Worm (Caenorhabditis elegans) whole organism, L4 larva: Measurements from ENCODE around the gene F43C11.7.

ENCODE experiments used
- F49E8.2 ChIP-seq: sonication (generic microtip); optimal IDR thresholded peaks from 2 replicates; lab custom pipeline; 2016; ENCODE audit warnings: missing compliant biosample characterization, mild to moderate bottlenecking, missing genetic modification characterization, borderline replicate concordance
- R02D3.7 ChIP-seq: fragments of 150-350 bp; sonication (generic microtip); optimal IDR thresholded peaks from 3 replicates; lab custom pipeline; 2014; ENCODE audit warnings: missing biosample characterization, missing genetic modification characterization
- T26A8.4 ChIP-seq: fragments of 200-800 bp; sonication (Bioruptor generic); IDR thresholded peaks from 2 replicates; pipeline ENCODE4 v1.3.6; 2022; ENCODE audit warnings: missing genetic modification characterization, missing compliant biosample characterization
- Y105C5A.15 ChIP-seq: fragments of 200-800 bp; sonication (Bioruptor generic); IDR thresholded peaks from 2 replicates; pipeline ENCODE4 v1.3.6; 2022; ENCODE audit warnings: missing genetic modification characterization, missing compliant biosample characterization
- Y48G9A.11 ChIP-seq: fragments of 200-800 bp; sonication (Bioruptor generic); IDR thresholded peaks from 2 replicates; pipeline ENCODE4 v1.3.6; 2022; ENCODE audit warnings: missing genetic modification reagents, missing genetic modification characterization, missing compliant biosample characterization
- Y75B8A.6 ChIP-seq: fragments of 200-800 bp; sonication (Bioruptor generic); IDR thresholded peaks from 2 replicates; pipeline ENCODE4 v1.3.6; 2022; ENCODE audit warnings: missing genetic modification reagents, missing genetic modification characterization, missing compliant biosample characterization
- ZK337.2 ChIP-seq: fragments of 200-800 bp; sonication (Bioruptor generic); IDR thresholded peaks from 2 replicates; pipeline ENCODE4 v1.3.6; 2022; ENCODE audit warnings: missing genetic modification reagents, missing genetic modification characterization, missing compliant biosample characterization
- aha-1 ChIP-seq: fragments of 150-350 bp; peaks from one replicate; lab custom pipeline; 2014; ENCODE audit warnings: missing biosample characterization, missing genetic modification characterization
- aly-2 ChIP-seq: sonication (generic microtip); optimal IDR thresholded peaks from 2 replicates; lab custom pipeline; 2018; ENCODE audit warnings: missing biosample characterization, missing genetic modification characterization
- ama-1 ChIP-seq: fragments of 150-350 bp; optimal IDR thresholded peaks from 2 replicates; lab custom pipeline; 2014; ENCODE audit warnings: inconsistent platforms, mixed read lengths
- ceh-62 ChIP-seq: sonication (generic microtip); optimal IDR thresholded peaks from 2 replicates; lab custom pipeline; 2017; ENCODE audit warnings: missing biosample characterization, missing genetic modification characterization
- cey-2 ChIP-seq: sonication (generic microtip); optimal IDR thresholded peaks from 3 replicates; lab custom pipeline; 2017; ENCODE audit warnings: missing genetic modification characterization, mild to moderate bottlenecking, missing compliant biosample characterization, antibody characterized with exemption, borderline replicate concordance; ENCODE audit not compliant: insufficient read depth
- daf-12 ChIP-seq: fragments of 150-350 bp; optimal IDR thresholded peaks from 2 replicates; lab custom pipeline; 2014; ENCODE audit warnings: missing biosample characterization, missing genetic modification reagents, missing genetic modification characterization
- daf-16 ChIP-seq, 3 experiments: sonication (generic microtip); optimal IDR thresholded peaks; 2 replicates each; lab custom pipeline; 2016 to 2017; ENCODE audit warnings: missing genetic modification characterization in 3 of 3, missing genetic modification reagents in 3 of 3, mild to moderate bottlenecking in 2 of 3, missing compliant biosample characterization in 2 of 3, missing biosample characterization in 1 of 3, moderate library complexity in 1 of 3
- dmd-6 ChIP-seq: fragments of 200-800 bp; sonication (Bioruptor generic); IDR thresholded peaks from 2 replicates; pipeline ENCODE4 v1.3.6; 2022; ENCODE audit warnings: missing genetic modification reagents, missing genetic modification characterization, missing compliant biosample characterization
- dmd-9 ChIP-seq: fragments of 200-800 bp; sonication (Bioruptor generic); IDR thresholded peaks from 2 replicates; pipeline ENCODE4 v1.3.6; 2022; ENCODE audit warnings: missing genetic modification reagents, missing genetic modification characterization, missing compliant biosample characterization
- dpl-1 ChIP-seq: fragments of 150-350 bp; optimal IDR thresholded peaks from 2 replicates; lab custom pipeline; 2014; ENCODE audit warnings: missing biosample characterization, missing genetic modification reagents, missing genetic modification characterization
- duxl-1 ChIP-seq: sonication (generic microtip); optimal IDR thresholded peaks from 2 replicates; lab custom pipeline; 2016; ENCODE audit warnings: mild to moderate bottlenecking, missing genetic modification characterization, moderate library complexity, missing compliant biosample characterization; ENCODE audit not compliant: poor library complexity
- egl-27 ChIP-seq: sonication (generic microtip); optimal IDR thresholded peaks from 3 replicates; lab custom pipeline; 2017; ENCODE audit warnings: missing biosample characterization, missing genetic modification reagents, missing genetic modification characterization
- egl-43 ChIP-seq: fragments of 200-800 bp; sonication (Bioruptor generic); IDR thresholded peaks from 2 replicates; pipeline ENCODE4 v1.3.6; 2022; ENCODE audit warnings: missing genetic modification reagents, missing genetic modification characterization, missing compliant biosample characterization
- gei-8 ChIP-seq: fragments of 200-800 bp; sonication (Bioruptor generic); optimal IDR thresholded peaks from 2 replicates; lab custom pipeline; 2018; ENCODE audit warnings: mild to moderate bottlenecking, missing genetic modification characterization, missing compliant biosample characterization
- lin-15B ChIP-seq: fragments of 150-350 bp; sonication (generic microtip); optimal IDR thresholded peaks from 3 replicates; lab custom pipeline; 2014; ENCODE audit warnings: missing biosample characterization, missing genetic modification characterization
- lin-38 ChIP-seq: fragments of 200-800 bp; sonication (Bioruptor generic); IDR thresholded peaks from 2 replicates; pipeline ENCODE4 v1.3.6; 2022; ENCODE audit warnings: missing genetic modification reagents, missing genetic modification characterization, missing compliant biosample characterization
- lin-39 ChIP-seq: fragments of 150-350 bp; optimal IDR thresholded peaks from 2 replicates; lab custom pipeline; 2014; ENCODE audit warnings: missing biosample characterization, missing genetic modification reagents, missing genetic modification characterization
- madf-5 ChIP-seq, 2 experiments: fragments of 200-800 bp; sonication (Bioruptor generic); IDR thresholded peaks; 2 replicates each; pipeline ENCODE4 v1.3.6; 2022; ENCODE audit warnings: missing compliant biosample characterization in 2 of 2, missing genetic modification characterization in 2 of 2
- mep-1 ChIP-seq: fragments of 150-350 bp; sonication (generic microtip); optimal IDR thresholded peaks from 3 replicates; lab custom pipeline; 2014; ENCODE audit warnings: missing biosample characterization, missing genetic modification characterization
- nhr-102 ChIP-seq: sonication (generic microtip); optimal IDR thresholded peaks from 2 replicates; lab custom pipeline; 2016; ENCODE audit warnings: mild to moderate bottlenecking, missing genetic modification characterization, moderate library complexity, missing compliant biosample characterization
- nhr-28 ChIP-seq: fragments of 150-350 bp; optimal IDR thresholded peaks from 2 replicates; lab custom pipeline; 2014; ENCODE audit warnings: missing biosample characterization, missing genetic modification characterization
- nhr-42 ChIP-seq: fragments of 200-800 bp; sonication (Bioruptor generic); IDR thresholded peaks from 2 replicates; pipeline ENCODE4 v1.3.6; 2022; ENCODE audit warnings: missing genetic modification characterization, missing compliant biosample characterization
- nhr-6 ChIP-seq: fragments of 150-350 bp; optimal IDR thresholded peaks from 2 replicates; lab custom pipeline; 2014; ENCODE audit warnings: missing biosample characterization, missing genetic modification characterization
- pha-4 ChIP-seq, 2 experiments: fragments of 150-350 bp in 1 of 2; fragments of 200-800 bp in 1 of 2; sonication (Bioruptor generic) in 1 of 2; IDR thresholded peaks in 1 of 2; optimal IDR thresholded peaks in 1 of 2; 2 replicates each; pipeline versions ENCODE4 v1.3.6 to Lab custom; 2014 to 2022; ENCODE audit warnings: missing genetic modification characterization in 2 of 2, missing genetic modification reagents in 2 of 2, missing biosample characterization in 1 of 2, missing compliant biosample characterization in 1 of 2
- pqm-1 ChIP-seq: sonication (generic microtip); optimal IDR thresholded peaks from 2 replicates; lab custom pipeline; 2017; ENCODE audit warnings: missing biosample characterization, missing genetic modification characterization
- sdz-12 ChIP-seq: fragments of 200-800 bp; sonication (Bioruptor generic); optimal IDR thresholded peaks from 2 replicates; lab custom pipeline; 2018; ENCODE audit warnings: mild to moderate bottlenecking, missing genetic modification characterization, missing compliant biosample characterization
- unc-130 ChIP-seq: sonication (generic microtip); optimal IDR thresholded peaks from 2 replicates; lab custom pipeline; 2016; ENCODE audit warnings: missing genetic modification reagents, missing genetic modification characterization, missing compliant biosample characterization
- unc-62 ChIP-seq, 3 experiments: fragments of 150-350 bp in 1 of 3; sonication (generic microtip); optimal IDR thresholded peaks in 2 of 3; peaks in 1 of 3; 1 replicate in 1 of 3; 2 replicates in 2 of 3; lab custom pipeline; 2014 to 2017; ENCODE audit warnings: missing biosample characterization in 3 of 3, missing genetic modification characterization in 3 of 3, missing genetic modification reagents in 3 of 3, missing genotype in 1 of 3
- zag-1 ChIP-seq: fragments of 150-350 bp; optimal IDR thresholded peaks from 2 replicates; lab custom pipeline; 2014; ENCODE audit warnings: missing biosample characterization, missing genetic modification characterization

The F43C11.7 gene

ce11 chrII:2292549-2292948, 43.1 kb upstream of the F43C11.7 start:
- TF ChIP-seq aly-2 (no peak), unc-62 (GFP tag; optimal IDR thresholded peaks at IDR 0.05 in 1 of 2; lab: Kevin White, UChicago) (peak in 1 of 2 experiments; percentile 6), unc-62 (tag; optimal IDR thresholded peaks at IDR 0.05; lab: Kevin White, UChicago) (no peak), Y105C5A.15 (GFP tag; lab: Robert Waterston, UW) (no peak), pqm-1 (tag; lab: Kevin White, UChicago) (peak; percentile 73)

DNA sequence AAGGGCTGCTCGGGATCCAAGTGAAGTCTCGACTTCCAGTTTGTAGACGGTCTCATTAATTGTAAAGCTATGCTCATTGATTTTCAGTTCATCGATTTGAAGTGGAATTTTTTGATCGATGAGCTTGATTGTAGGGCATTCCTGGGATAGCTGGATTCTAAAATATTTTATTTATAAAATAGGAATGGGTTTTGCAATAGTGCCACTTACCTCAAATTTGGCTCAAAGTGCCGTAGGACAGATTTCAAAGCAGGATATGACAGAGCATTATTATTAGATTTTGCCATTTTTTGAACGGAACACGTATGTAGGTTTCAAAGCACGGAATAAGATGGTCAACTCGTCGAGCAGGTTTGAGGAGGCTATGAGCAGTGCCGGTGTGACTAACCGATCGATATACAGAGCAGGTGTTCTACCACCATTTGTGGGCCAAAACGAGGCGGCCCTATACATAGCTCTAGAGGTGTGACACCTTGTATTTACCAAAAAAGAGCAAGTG, 39.8 kb upstream of the F43C11.7 start, which contains the start of gene fbxc-25:
TSS of gene fbxc-25 (minus strand) at position 449 of the 499 bp plus-strand sequence.
- TF ChIP-seq aha-1 (peak; percentile 91), unc-62 (GFP tag; optimal IDR thresholded peaks at IDR 0.05 in 1 of 2; lab: Kevin White, UChicago) (peak in 1 of 2 experiments; percentile 65), unc-62 (tag; optimal IDR thresholded peaks at IDR 0.05; lab: Kevin White, UChicago) (no peak), sdz-12 (no peak)

DNA sequence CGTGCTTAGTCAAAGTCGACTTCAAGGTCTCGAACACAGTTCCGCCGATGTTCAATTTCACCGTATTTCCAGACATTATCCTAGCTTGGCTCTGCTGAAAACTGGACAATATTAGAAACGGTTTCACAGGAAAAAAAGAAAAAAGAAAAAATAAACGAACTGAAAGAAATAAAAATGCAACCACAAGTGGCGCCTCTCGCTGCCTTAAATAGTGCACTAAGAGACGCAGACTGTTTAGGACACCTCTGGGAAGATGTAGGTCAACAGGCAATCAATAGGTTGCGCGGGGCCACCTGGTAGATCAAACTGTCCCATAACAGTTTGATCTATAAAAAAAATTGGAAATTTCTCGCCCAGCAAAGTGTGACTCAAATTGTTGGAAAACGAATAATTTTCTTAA, 37.0 kb upstream of the F43C11.7 start, which contains the start of gene B0281.4:
TSS of gene B0281.4 (minus strand) at position 101 of the 400 bp plus-strand sequence.
- no peak for TF ChIP-seq ama-1 (lab: Kevin White, UChicago)
- no peak for TF ChIP-seq aha-1
- no peak for TF ChIP-seq pqm-1 (tag; lab: Kevin White, UChicago)
- TF ChIP-seq dmd-9 (GFP tag; lab: Robert Waterston, UW): no peak
- no peak for TF ChIP-seq ZK337.2 (GFP tag; lab: Robert Waterston, UW)
- no peak for TF ChIP-seq lin-39
- no peak for TF ChIP-seq pha-4 (GFP tag; IDR thresholded peaks at IDR 0.05; lab: Robert Waterston, UW)
- TF ChIP-seq pha-4 (tag; optimal IDR thresholded peaks at IDR 0.05; lab: Kevin White, UChicago): no peak
- no peak for TF ChIP-seq madf-5 (GFP tag; IDR thresholded peaks at IDR 0.05; lab: Robert Waterston, UW)
- TF ChIP-seq ceh-62 (tag; lab: Kevin White, UChicago): no peak
- TF ChIP-seq egl-27 (tag; lab: Kevin White, UChicago): no peak
- no peak for TF ChIP-seq mep-1 (tag; lab: Kevin White, UChicago)
- TF ChIP-seq, all 104 proteins: peak for 0

ce11 chrII:2300861-2301260, 34.8 kb upstream of the F43C11.7 start, which contains the start of gene B0281.5:
TSS of gene B0281.5 (minus strand) at chrII:2300961.
- peak; percentile 29 for TF ChIP-seq aha-1
- TF ChIP-seq aly-2: no peak
- TF ChIP-seq, all 104 proteins: peak for 1

- TF ChIP-seq ama-1 (lab: Kevin White, UChicago) (no peak), T26A8.4 (GFP tag; lab: Robert Waterston, UW) (no peak), dpl-1 (GFP tag; lab: Kevin White, UChicago) (no peak), R02D3.7 (tag; lab: Kevin White, UChicago) (no peak), nhr-42 (GFP tag; lab: Robert Waterston, UW) (no peak), lin-38 (no peak), cey-2 (no peak), gei-8 (GFP tag; lab: Kevin White, UChicago) (no peak), nhr-6 (tag; lab: Kevin White, UChicago) (no peak)
Measured at ce11 chrII:2302330-2302729, 33.4 kb upstream of the F43C11.7 start, which contains the start of gene B0281.6. TSS of gene B0281.6 (minus strand) at chrII:2302430.

- TF ChIP-seq aha-1 (peak; percentile 23), duxl-1 (no peak)
- TF ChIP-seq, all 104 proteins: peak for 1
Measured at ce11 chrII:2304575-2304974, 31.1 kb upstream of the F43C11.7 start.

- peak; percentile 61 for TF ChIP-seq nhr-28
- peak; percentile 10 for TF ChIP-seq aha-1
- no peak for TF ChIP-seq egl-27 (tag; lab: Kevin White, UChicago)
- no peak for TF ChIP-seq nhr-102 (tag; lab: Kevin White, UChicago)
- TF ChIP-seq zag-1 (tag; lab: Kevin White, UChicago): no peak
- no peak for TF ChIP-seq unc-130 (GFP tag; lab: Kevin White, UChicago)
- no peak for TF ChIP-seq lin-15B (tag; lab: Kevin White, UChicago)
- TF ChIP-seq cey-2: no peak
- no peak for TF ChIP-seq daf-16 (GFP tag; optimal IDR thresholded peaks at IDR 0.05; lab: Kevin White, UChicago)
- peak; percentile 52 for TF ChIP-seq daf-16 (tag; optimal IDR thresholded peaks at IDR 0.05; lab: Kevin White, UChicago)
- no peak for TF ChIP-seq dmd-9 (GFP tag; lab: Robert Waterston, UW)
- TF ChIP-seq Y48G9A.11 (GFP tag; lab: Robert Waterston, UW): no peak
- no peak for TF ChIP-seq Y75B8A.6
- no peak for TF ChIP-seq egl-43
- no peak for TF ChIP-seq sdz-12
- TF ChIP-seq dmd-6 (GFP tag; lab: Robert Waterston, UW): peak; percentile 10; the same call in 1 of the 2 replicates
- TF ChIP-seq F49E8.2 (tag; lab: Kevin White, UChicago): no peak
- no peak for TF ChIP-seq duxl-1
- peak; percentile 93 for TF ChIP-seq pqm-1 (tag; lab: Kevin White, UChicago)
- TF ChIP-seq daf-12 (tag; lab: Kevin White, UChicago): no peak
Measured at ce11 chrII:2305507-2305906, 30.2 kb upstream of the F43C11.7 start.
